Fruit fly (Drosophila melanogaster) whole organism, embryonic: ENCODE measurements around the gene CG5910.

Experiments
- B-H2 ChIP-seq: fragments of 200-800 bp; sonication (Bioruptor generic); optimal IDR thresholded peaks from 2 replicates; lab custom pipeline; 2018; ENCODE audit warnings: missing biosample characterization, mild to moderate bottlenecking, missing genetic modification characterization
- CG1024 ChIP-seq: fragments of 200-800 bp; sonication (Bioruptor generic); IDR thresholded peaks from 2 replicates; pipeline ENCODE4 v1.3.6; 2022; ENCODE audit warnings: missing biosample characterization, missing genetic modification characterization
- CG10462 ChIP-seq: fragments of 200-800 bp; sonication (Bioruptor generic); optimal IDR thresholded peaks from 2 replicates; lab custom pipeline; 2016; ENCODE audit warnings: missing biosample characterization, missing genetic modification characterization
- CG12299 ChIP-seq: fragments of 200-800 bp; sonication (Bioruptor generic); optimal IDR thresholded peaks from 2 replicates; lab custom pipeline; 2018; ENCODE audit warnings: missing biosample characterization, mild to moderate bottlenecking, missing genetic modification characterization
- CG1603 ChIP-seq: fragments of 200-800 bp; sonication (Bioruptor generic); optimal IDR thresholded peaks from 2 replicates; lab custom pipeline; 2019; ENCODE audit warnings: missing biosample characterization, mild to moderate bottlenecking, missing genetic modification characterization, moderate library complexity
- CG17359 ChIP-seq: fragments of 200-800 bp; sonication (Bioruptor generic); optimal IDR thresholded peaks from 3 replicates; lab custom pipeline; 2018; ENCODE audit warnings: missing biosample characterization, mild to moderate bottlenecking, missing genetic modification characterization, moderate library complexity
- CG32532 ChIP-seq: fragments of 200-800 bp; sonication (Bioruptor generic); IDR thresholded peaks from 2 replicates; pipeline ENCODE4 v1.3.6; 2022; ENCODE audit warnings: missing biosample characterization, missing genetic modification characterization
- CG3847 ChIP-seq: fragments of 200-800 bp; sonication (Bioruptor generic); IDR thresholded peaks from 2 replicates; pipeline ENCODE4 v1.3.6; 2022; ENCODE audit warnings: missing biosample characterization, missing genetic modification characterization
- CG3995 ChIP-seq: fragments of 200-800 bp; sonication (Bioruptor generic); optimal IDR thresholded peaks from 3 replicates; lab custom pipeline; 2016; ENCODE audit warnings: missing biosample characterization, missing genetic modification characterization
- CG4328 ChIP-seq: fragments of 200-800 bp; sonication (Bioruptor generic); optimal IDR thresholded peaks from 3 replicates; lab custom pipeline; 2017; ENCODE audit warnings: missing biosample characterization, missing genetic modification reagents, missing genetic modification characterization
- CG5180 ChIP-seq: fragments of 200-800 bp; sonication (Bioruptor generic); optimal IDR thresholded peaks from 3 replicates; lab custom pipeline; 2017; ENCODE audit warnings: missing biosample characterization, missing genetic modification characterization, mild to moderate bottlenecking, moderate library complexity, missing genetic modification reagents
- CG6683 ChIP-seq: fragments of 200-800 bp; sonication (Bioruptor generic); optimal IDR thresholded peaks from 2 replicates; lab custom pipeline; 2017; ENCODE audit warnings: missing biosample characterization, mild to moderate bottlenecking, missing genetic modification characterization, missing genetic modification reagents
- CG8290 ChIP-seq, 3 experiments: fragments of 200-800 bp; sonication (Bioruptor generic); optimal IDR thresholded peaks; 2 replicates each; lab custom pipeline; 2016 to 2019; ENCODE audit warnings: missing biosample characterization in 3 of 3, missing genetic modification characterization in 3 of 3, mild to moderate bottlenecking in 2 of 3, moderate library complexity in 1 of 3
- CG9876 ChIP-seq: fragments of 200-800 bp; sonication (Bioruptor generic); optimal IDR thresholded peaks from 2 replicates; lab custom pipeline; 2016; ENCODE audit warnings: missing biosample characterization, missing genetic modification characterization
- D19B ChIP-seq: fragments of 200-800 bp; sonication (Bioruptor generic); optimal IDR thresholded peaks from 2 replicates; lab custom pipeline; 2017; ENCODE audit warnings: missing biosample characterization, mild to moderate bottlenecking, missing genetic modification characterization
- Dip3 ChIP-seq: fragments of 200-800 bp; sonication (Bioruptor generic); optimal IDR thresholded peaks from 3 replicates; lab custom pipeline; 2016; ENCODE audit warnings: missing biosample characterization, missing genetic modification characterization
- Dp ChIP-seq: fragments of 200-800 bp; sonication (Bioruptor generic); optimal IDR thresholded peaks from 2 replicates; lab custom pipeline; 2018; ENCODE audit warnings: missing biosample characterization, mild to moderate bottlenecking, missing genetic modification characterization, moderate library complexity
- Ets97D ChIP-seq: fragments of 200-800 bp; sonication (Bioruptor generic); optimal IDR thresholded peaks from 3 replicates; lab custom pipeline; 2016; ENCODE audit warnings: missing biosample characterization, missing genetic modification characterization
- Gug ChIP-seq: fragments of 200-800 bp; sonication (Bioruptor generic); IDR thresholded peaks from 4 replicates; pipeline ENCODE4 v1.3.6; 2022; ENCODE audit warnings: missing biosample characterization, missing genetic modification characterization
- H15 ChIP-seq: fragments of 200-800 bp; sonication (Bioruptor generic); IDR thresholded peaks from 3 replicates; pipeline ENCODE4 v1.3.6; 2022; ENCODE audit warnings: missing biosample characterization, missing genetic modification characterization
- Hr3 ChIP-seq: fragments of 200-800 bp; sonication (Bioruptor generic); optimal IDR thresholded peaks from 3 replicates; lab custom pipeline; 2016; ENCODE audit warnings: missing biosample characterization, missing genetic modification characterization
- MBD-R2 ChIP-seq: fragments of 200-800 bp; sonication (Bioruptor generic); IDR thresholded peaks from 2 replicates; pipeline ENCODE4 v1.3.6; 2022; ENCODE audit warnings: missing biosample characterization, missing genetic modification characterization
- Mrtf ChIP-seq: fragments of 200-800 bp; sonication (Bioruptor generic); IDR thresholded peaks from 3 replicates; pipeline ENCODE4 v1.3.6; 2022; ENCODE audit warnings: missing biosample characterization, missing genetic modification characterization
- NfI ChIP-seq: fragments of 200-800 bp; sonication (Bioruptor generic); optimal IDR thresholded peaks from 3 replicates; lab custom pipeline; 2018; ENCODE audit warnings: missing biosample characterization, mild to moderate bottlenecking, missing genetic modification characterization, moderate library complexity
- Optix ChIP-seq: fragments of 200-800 bp; sonication (Bioruptor generic); IDR thresholded peaks from 3 replicates; pipeline ENCODE4 v1.3.6; 2022; ENCODE audit warnings: missing biosample characterization, missing genetic modification characterization
- Rfx ChIP-seq: fragments of 200-800 bp; sonication (Bioruptor generic); IDR thresholded peaks from 2 replicates; pipeline ENCODE4 v1.3.6; 2022; ENCODE audit warnings: missing biosample characterization, missing genetic modification characterization
- Spps ChIP-seq: fragments of 200-800 bp; sonication (Bioruptor generic); optimal IDR thresholded peaks from 2 replicates; lab custom pipeline; 2018; ENCODE audit warnings: missing biosample characterization, mild to moderate bottlenecking, missing genetic modification characterization
- Trl ChIP-seq, 3 experiments: fragments of >200 bp in 2 of 3; fragments of 200-800 bp in 1 of 3; sonication (Bioruptor generic) in 1 of 3; optimal IDR thresholded peaks; 2 replicates in 1 of 3; 3 replicates in 2 of 3; lab custom pipeline; 2016 to 2017; ENCODE audit warnings: missing biosample characterization in 1 of 3, missing genetic modification characterization in 1 of 3
- ap ChIP-seq: fragments of 200-800 bp; sonication (Bioruptor generic); IDR thresholded peaks from 2 replicates; pipeline ENCODE4 v1.3.6; 2022; ENCODE audit warnings: missing biosample characterization, missing genetic modification characterization
- caup ChIP-seq: fragments of 200-800 bp; sonication (Bioruptor generic); optimal IDR thresholded peaks from 3 replicates; lab custom pipeline; 2017; ENCODE audit warnings: missing biosample characterization, mild to moderate bottlenecking, missing genetic modification characterization, moderate library complexity; ENCODE audit not compliant: severe bottlenecking
- esg ChIP-seq: fragments of 200-800 bp; sonication (Bioruptor generic); conservative IDR thresholded peaks from 2 replicates; pipeline ENCODE4 v1.3.6; 2022; ENCODE audit warnings: missing biosample characterization, missing genetic modification characterization
- fd96Cb ChIP-seq: fragments of 200-800 bp; sonication (Bioruptor generic); optimal IDR thresholded peaks from 2 replicates; lab custom pipeline; 2018; ENCODE audit warnings: missing biosample characterization, mild to moderate bottlenecking, missing genetic modification characterization, moderate library complexity
- fu2 ChIP-seq: fragments of 200-800 bp; sonication (Bioruptor generic); optimal IDR thresholded peaks from 2 replicates; lab custom pipeline; 2016; ENCODE audit warnings: missing biosample characterization, missing genetic modification characterization
- her ChIP-seq: fragments of 200-800 bp; sonication (Bioruptor generic); optimal IDR thresholded peaks from 2 replicates; lab custom pipeline; 2016; ENCODE audit warnings: missing biosample characterization, missing genetic modification characterization
- kah ChIP-seq: fragments of 200-800 bp; sonication (Bioruptor generic); optimal IDR thresholded peaks from 2 replicates; lab custom pipeline; 2018; ENCODE audit warnings: missing biosample characterization, mild to moderate bottlenecking, missing genetic modification characterization
- lilli ChIP-seq: fragments of 200-800 bp; sonication (Bioruptor generic); optimal IDR thresholded peaks from 3 replicates; lab custom pipeline; 2016; ENCODE audit warnings: missing biosample characterization, missing genetic modification characterization
- pfk ChIP-seq: fragments of 200-800 bp; sonication (Bioruptor generic); optimal IDR thresholded peaks from 2 replicates; lab custom pipeline; 2018; ENCODE audit warnings: missing biosample characterization, mild to moderate bottlenecking, missing genetic modification characterization, moderate library complexity
- ro ChIP-seq: fragments of 200-800 bp; sonication (Bioruptor generic); IDR thresholded peaks from 2 replicates; pipeline ENCODE4 v1.3.6; 2022; ENCODE audit warnings: missing biosample characterization, missing genetic modification characterization
- seq ChIP-seq: fragments of 200-800 bp; sonication (Bioruptor generic); IDR thresholded peaks from 2 replicates; pipeline ENCODE4 v1.3.6; 2022; ENCODE audit warnings: missing biosample characterization, missing genetic modification characterization
- ttk ChIP-seq: fragments of 200-800 bp; sonication (Bioruptor generic); IDR thresholded peaks from 2 replicates; pipeline ENCODE4 v2.1.2; 2022; ENCODE audit warnings: missing biosample characterization, missing genetic modification characterization

The CG5910 gene

DNA sequence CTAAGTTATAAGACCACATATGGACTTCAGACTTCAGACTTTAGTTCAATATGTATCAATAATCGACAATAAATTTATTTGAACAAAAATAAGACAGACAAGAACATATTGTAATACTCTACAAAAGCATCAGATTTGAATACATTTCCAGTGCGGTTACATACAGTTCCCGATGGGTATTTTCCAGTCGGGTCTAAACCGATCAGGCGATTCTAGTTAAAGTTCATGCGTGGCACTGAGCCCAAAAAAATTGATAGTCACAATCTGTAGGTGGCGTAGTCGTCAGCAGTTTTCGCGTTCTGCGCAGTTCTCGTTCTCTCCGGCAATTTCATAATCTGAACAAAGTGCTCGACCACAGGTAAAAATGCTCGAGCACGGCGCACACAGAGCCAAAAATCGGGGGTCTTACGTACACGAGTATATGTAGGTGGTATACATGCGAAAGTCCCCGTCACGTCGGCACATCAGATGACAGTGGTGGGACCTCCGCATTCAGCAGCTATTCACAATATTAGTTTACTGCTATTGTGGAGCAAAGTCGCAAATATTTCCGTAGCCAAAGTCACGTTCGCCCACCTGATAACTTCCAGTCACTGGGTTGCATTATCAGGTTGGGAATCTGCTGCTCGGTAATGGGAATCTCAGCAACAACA lies 46.8 kb upstream of the CG5910 start (continued):
- TF ChIP-seq her (GFP tag; lab: Kevin White, UChicago) (no peak), caup (peak; percentile 46), pfk (GFP tag; lab: Kevin White, UChicago) (peak; percentile 58), seq (GFP tag; lab: Robert Waterston, UW) (no peak; the same call in 1 of the 2 replicates), Optix (GFP tag; lab: Robert Waterston, UW) (no peak), lilli (GFP tag; lab: Kevin White, UChicago) (peak; percentile 80), CG6683 (GFP tag; lab: Kevin White, UChicago) (peak; percentile 19), CG8290 (GFP tag; optimal IDR thresholded peaks at IDR 0.05; lab: Kevin White, UChicago) (no peak), CG8290 (tag; optimal IDR thresholded peaks at IDR 0.05; lab: Kevin White, UChicago) (peak in 1 of 2 experiments; percentile 76), CG5180 (GFP tag; lab: Kevin White, UChicago) (no peak), Spps (tag; lab: Kevin White, UChicago) (no peak), Rfx (GFP tag; lab: Robert Waterston, UW) (peak; percentile 75), CG3995 (peak; percentile 95), fd96Cb (tag; lab: Kevin White, UChicago) (peak; percentile 9), CG4328 (GFP tag; lab: Kevin White, UChicago) (peak; percentile 34), Mrtf (GFP tag; lab: Robert Waterston, UW) (0 out of 3 replicates have a peak, but pooled peaks have one; percentile 37), kah (GFP tag; lab: Kevin White, UChicago) (no peak), Dip3 (GFP tag; lab: Kevin White, UChicago) (peak; percentile 80), B-H2 (peak; percentile 75), CG32532 (GFP tag; lab: Robert Waterston, UW) (peak; percentile 69), ap (GFP tag; lab: Robert Waterston, UW) (no peak), Hr3 (GFP tag; lab: Kevin White, UChicago) (peak; percentile 48), CG17359 (tag; lab: Kevin White, UChicago) (no peak), Dp (GFP tag; lab: Kevin White, UChicago) (no peak), H15 (GFP tag; lab: Robert Waterston, UW) (no peak), esg (no peak), ro (GFP tag; lab: Robert Waterston, UW) (no peak), ttk (no peak), Gug (peak; percentile 17; the same call in 1 of the 4 replicates), fu2 (GFP tag; lab: Kevin White, UChicago) (peak; percentile 19), CG1024 (GFP tag; lab: Robert Waterston, UW) (no peak), CG10462 (no peak), Ets97D (GFP tag; lab: Kevin White, UChicago) (peak; percentile 11), CG1603 (tag; lab: Kevin White, UChicago) (no peak), CG12299 (tag; lab: Kevin White, UChicago) (no peak), NfI (peak; percentile 3), CG3847 (GFP tag; lab: Robert Waterston, UW) (no peak), Trl (optimal IDR thresholded peaks at IDR 0.05; lab: Kevin White, UChicago) (peak in 1 of 2 experiments; percentile 5), Trl (GFP tag; optimal IDR thresholded peaks at IDR 0.05; lab: Kevin White, UChicago) (no peak), D19B (GFP tag; lab: Kevin White, UChicago) (peak; percentile 99), CG9876 (GFP tag; lab: Kevin White, UChicago) (no peak), MBD-R2 (GFP tag; lab: Robert Waterston, UW) (peak; percentile 42; the same call in 1 of the 2 replicates)
- TF ChIP-seq, all 482 proteins: peak for 180
